Fruit fly (Drosophila melanogaster) whole organism, pupa: ENCODE results near the gene Sdr.

Experiments used
- CG10348 ChIP-seq: fragments of 200-800 bp; sonication (Bioruptor generic); IDR thresholded peaks from 2 replicates; pipeline ENCODE4 v1.3.6; 2022; ENCODE audit warnings: missing biosample characterization, missing genetic modification characterization
- CG13204 ChIP-seq: fragments of 200-800 bp; sonication (Bioruptor generic); optimal IDR thresholded peaks from 2 replicates; lab custom pipeline; 2018; ENCODE audit warnings: missing biosample characterization, mild to moderate bottlenecking, missing genetic modification characterization, moderate library complexity
- CG14655 ChIP-seq: fragments of 200-800 bp; sonication (Bioruptor generic); optimal IDR thresholded peaks from 3 replicates; lab custom pipeline; 2017; ENCODE audit warnings: mild to moderate bottlenecking, missing biosample characterization, missing genetic modification reagents, missing genetic modification characterization
- CG15710 ChIP-seq: fragments of 200-800 bp; sonication (Bioruptor generic); optimal IDR thresholded peaks from 2 replicates; lab custom pipeline; 2018; ENCODE audit warnings: missing biosample characterization, mild to moderate bottlenecking, missing genetic modification characterization, moderate library complexity
- CG8301 ChIP-seq: fragments of 200-800 bp; sonication (Bioruptor generic); optimal IDR thresholded peaks from 2 replicates; lab custom pipeline; 2018; ENCODE audit warnings: missing biosample characterization, mild to moderate bottlenecking, missing genetic modification characterization
- Ets98B ChIP-seq: fragments of 200-800 bp; sonication (Bioruptor generic); IDR thresholded peaks from 2 replicates; pipeline ENCODE4 v1.3.6; 2022; ENCODE audit warnings: missing biosample characterization, missing genetic modification characterization
- Pif1A ChIP-seq: fragments of 200-800 bp; sonication (Bioruptor generic); optimal IDR thresholded peaks from 3 replicates; lab custom pipeline; 2016; ENCODE audit warnings: missing biosample characterization, missing genetic modification characterization
- Snoo ChIP-seq: fragments of 200-800 bp; sonication (Bioruptor generic); optimal IDR thresholded peaks from 3 replicates; lab custom pipeline; 2017; ENCODE audit warnings: missing biosample characterization, mild to moderate bottlenecking, missing genetic modification characterization, inconsistent platforms
- fd96Ca ChIP-seq: fragments of 200-800 bp; sonication (Bioruptor generic); IDR thresholded peaks from 3 replicates; pipeline ENCODE4 v1.3.6; 2022; ENCODE audit warnings: missing biosample characterization, missing genetic modification characterization
- gl ChIP-seq: fragments of 200-800 bp; sonication (Bioruptor generic); optimal IDR thresholded peaks from 2 replicates; lab custom pipeline; 2018; ENCODE audit warnings: missing biosample characterization, mild to moderate bottlenecking, missing genetic modification characterization
- rn ChIP-seq: fragments of 200-800 bp; sonication (Bioruptor generic); IDR thresholded peaks from 2 replicates; pipeline ENCODE4 v1.3.6; 2022; ENCODE audit warnings: missing biosample characterization, missing genetic modification characterization

- TF ChIP-seq CG10348 (GFP tag; lab: Robert Waterston, UW) (no peak), CG14655 (GFP tag; lab: Kevin White, UChicago) (no peak), CG13204 (GFP tag; lab: Kevin White, UChicago) (no peak), Snoo (no peak), rn (GFP tag; lab: Robert Waterston, UW) (no peak), Pif1A (GFP tag; lab: Kevin White, UChicago) (no peak), CG15710 (no peak), gl (no peak), fd96Ca (GFP tag; lab: Robert Waterston, UW) (no peak), Ets98B (no peak), CG8301 (no peak)
Measured at dm6 chr3R:14875274-14875964, 43.0 kb upstream of the Sdr start, which contains the start of gene btsz.
